Fruit fly (Drosophila melanogaster): Measurements from ENCODE around the gene Nrx-1.

The Nrx-1 gene

DNA sequence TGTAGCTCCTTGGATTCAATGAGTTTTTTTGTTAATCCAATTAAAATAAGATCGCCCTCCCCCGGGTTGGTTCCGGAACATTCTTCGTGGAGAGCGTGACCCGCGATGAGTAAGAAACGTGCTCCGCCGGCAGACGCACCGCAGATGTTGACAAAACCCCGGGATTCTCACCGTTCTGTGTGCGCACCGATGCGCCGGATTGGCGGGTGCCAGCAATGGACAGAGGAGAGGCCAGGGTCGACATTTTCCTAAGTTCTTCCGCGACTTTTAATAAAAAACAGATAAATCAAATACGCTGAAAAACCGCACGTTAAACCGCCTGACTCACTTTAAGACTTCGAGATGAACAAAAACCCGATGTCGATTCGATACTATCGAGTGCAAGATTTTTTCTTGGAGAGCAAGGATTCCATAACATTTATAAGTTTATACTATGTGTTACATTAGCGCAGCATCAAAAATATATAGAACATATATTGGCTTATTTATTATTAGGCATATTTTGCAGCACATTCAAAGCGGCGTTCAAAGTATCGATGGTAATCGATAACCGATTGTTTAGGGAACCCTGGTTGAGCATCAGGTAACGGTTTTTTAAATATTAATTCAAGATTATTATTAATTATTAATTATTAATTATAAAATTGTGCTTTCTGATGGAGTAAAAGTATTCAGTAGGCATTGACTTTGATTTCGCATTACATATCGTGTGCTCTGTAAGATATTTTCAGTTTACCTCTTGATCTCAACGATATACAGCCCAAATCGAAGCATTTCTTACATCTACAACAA, 23.0 kb downstream of the Nrx-1 start, which contains the start of the genes CCT1 and tHMG1 (continued):
- TF ChIP-seq vfl (GFP tag; optimal IDR thresholded peaks at IDR 0.05) = no peak
- TF ChIP-seq Xrp1 (GFP tag; IDR thresholded peaks at IDR 0.05) = no peak
- peak; percentile 85 for TF ChIP-seq CG6791 (GFP tag; IDR thresholded peaks at IDR 0.05; ENCODE audit: partially characterized antibody)
- no peak for TF ChIP-seq H15 (GFP tag; IDR thresholded peaks at IDR 0.05)
- no peak for TF ChIP-seq da (GFP tag; optimal IDR thresholded peaks at IDR 0.05)
- no peak for TF ChIP-seq Sox102F (GFP tag; optimal IDR thresholded peaks at IDR 0.05)
- TF ChIP-seq nau (GFP tag; optimal IDR thresholded peaks at IDR 0.05) = no peak
- TF ChIP-seq CG32767 (GFP tag; IDR thresholded peaks at IDR 0.05) = no peak
- no peak for TF ChIP-seq ttk (GFP tag; IDR thresholded peaks at IDR 0.05)
- peak; percentile 20 for TF ChIP-seq CG13296 (GFP tag; optimal IDR thresholded peaks at IDR 0.05)
- no peak for TF ChIP-seq CG1529 (GFP tag; optimal IDR thresholded peaks at IDR 0.05)
- TF ChIP-seq CG9817 (tag; optimal IDR thresholded peaks at IDR 0.05) = no peak
- TF ChIP-seq schlank (tag; optimal IDR thresholded peaks at IDR 0.05) = no peak
- TF ChIP-seq BtbVII (GFP tag; optimal IDR thresholded peaks at IDR 0.05) = no peak
- TF ChIP-seq ind (GFP tag; optimal IDR thresholded peaks at IDR 0.05) = no peak
- no peak for TF ChIP-seq z (GFP tag; IDR thresholded peaks at IDR 0.05)
- TF ChIP-seq Chrac-16 (GFP tag; optimal IDR thresholded peaks at IDR 0.05) = no peak
- TF ChIP-seq CG12236 (GFP tag; optimal IDR thresholded peaks at IDR 0.05) = no peak
- TF ChIP-seq p53 (GFP tag; optimal IDR thresholded peaks at IDR 0.05) = no peak
- TF ChIP-seq CG34422 (GFP tag; IDR thresholded peaks at IDR 0.05) = peak; percentile 82; the same call in 1 of the 3 replicates
- no peak for TF ChIP-seq grn (GFP tag; optimal IDR thresholded peaks at IDR 0.05)
- TF ChIP-seq CG8290 (GFP tag; optimal IDR thresholded peaks at IDR 0.05) = no peak
- no peak for TF ChIP-seq CG8290 (tag; optimal IDR thresholded peaks at IDR 0.05)
- peak; percentile 62 for TF ChIP-seq CoRest (tag; optimal IDR thresholded peaks at IDR 0.05)
- no peak for TF ChIP-seq disco-r (GFP tag; optimal IDR thresholded peaks at IDR 0.05)
- no peak for TF ChIP-seq CG6683 (GFP tag; optimal IDR thresholded peaks at IDR 0.05)
- TF ChIP-seq tgo (GFP tag; IDR thresholded peaks at IDR 0.05) = no peak
- TF ChIP-seq pfk (GFP tag; optimal IDR thresholded peaks at IDR 0.05) = no peak
- no peak for TF ChIP-seq HLH54F (GFP tag; optimal IDR thresholded peaks at IDR 0.05)
- no peak for TF ChIP-seq CG4730 (GFP tag; IDR thresholded peaks at IDR 0.05)
- no peak for TF ChIP-seq CG10654 (GFP tag; optimal IDR thresholded peaks at IDR 0.05)
- peak; percentile 91 for TF ChIP-seq inv (GFP tag; IDR thresholded peaks at IDR 0.05; ENCODE audit: partially characterized antibody)
- TF ChIP-seq gce (GFP tag; IDR thresholded peaks at IDR 0.05) = no peak
- no peak for TF ChIP-seq Pdp1 (GFP tag; optimal IDR thresholded peaks at IDR 0.05)
- TF ChIP-seq CG14441 (GFP tag; IDR thresholded peaks at IDR 0.05) = no peak
- peak; percentile 24 for TF ChIP-seq CG4424 (GFP tag; optimal IDR thresholded peaks at IDR 0.05)
- no peak for TF ChIP-seq sd (tag; optimal IDR thresholded peaks at IDR 0.05)
- peak; percentile 6 for TF ChIP-seq CG30403 (GFP tag; optimal IDR thresholded peaks at IDR 0.05)
- peak; percentile 72 for TF ChIP-seq Med (GFP tag)
- no peak for TF ChIP-seq CG6254 (GFP tag; optimal IDR thresholded peaks at IDR 0.05)
- TF ChIP-seq CG4617 (GFP tag; optimal IDR thresholded peaks at IDR 0.05; ENCODE audit: borderline replicate concordance) = no peak
- peak; percentile 73 for TF ChIP-seq Dp (GFP tag; optimal IDR thresholded peaks at IDR 0.05)
- TF ChIP-seq run (tag; optimal IDR thresholded peaks at IDR 0.05) = no peak
- TF ChIP-seq CG7786 (GFP tag; optimal IDR thresholded peaks at IDR 0.05) = no peak
- TF ChIP-seq Hsf (GFP tag; optimal IDR thresholded peaks at IDR 0.05) = peak; percentile 11
- TF ChIP-seq Mrtf (GFP tag; IDR thresholded peaks at IDR 0.05) = no peak
- TF ChIP-seq sima (GFP tag; optimal IDR thresholded peaks at IDR 0.05) = no peak
- no peak for TF ChIP-seq CG11398 (GFP tag; optimal IDR thresholded peaks at IDR 0.05)
- no peak for TF ChIP-seq ATbp (GFP tag; optimal IDR thresholded peaks at IDR 0.05)
- no peak for TF ChIP-seq lmd (GFP tag; IDR thresholded peaks at IDR 0.05)
- no peak for TF ChIP-seq zen (tag; optimal IDR thresholded peaks at IDR 0.05)

All from whole organism, embryonic.